Worm (Caenorhabditis elegans): ENCODE measurements around the gene srd-42.

Gene srd-42

DNA sequence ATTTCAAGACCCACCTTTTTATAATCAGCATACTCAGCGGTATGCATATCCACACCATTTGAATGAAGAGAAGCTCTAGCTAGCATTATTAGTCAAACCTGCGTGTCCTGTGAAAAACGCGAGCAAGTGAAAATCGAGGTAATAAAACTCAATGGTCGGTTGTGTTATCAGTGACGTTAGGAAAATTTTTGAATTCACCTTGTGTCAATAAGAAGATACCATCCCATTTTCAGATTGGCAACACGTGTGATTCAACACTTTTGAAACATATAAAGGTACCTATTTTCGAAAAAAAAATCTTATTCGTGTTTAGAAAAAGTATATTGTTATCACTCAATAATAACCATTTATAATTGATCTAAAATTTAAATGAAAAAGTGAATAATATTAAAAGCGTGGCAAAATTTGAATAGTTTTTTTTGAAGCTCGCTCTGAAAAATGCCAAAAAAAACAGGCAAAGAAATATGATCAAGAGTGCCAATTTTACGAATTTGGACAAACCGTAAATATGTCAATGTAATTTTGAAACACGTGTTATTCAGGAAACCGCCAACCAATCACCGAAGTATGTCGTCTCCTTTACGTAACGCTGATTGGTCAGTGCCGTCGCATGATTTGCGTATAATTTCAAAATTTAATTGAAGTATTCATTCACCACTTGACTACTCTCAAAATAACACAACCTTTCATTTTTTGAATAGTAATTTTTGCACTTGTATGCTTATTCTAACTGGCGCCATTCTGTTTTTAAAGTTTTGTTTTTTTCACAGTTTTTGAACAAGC lies 8.6 kb upstream of the srd-42 start, which contains the start of gene F46G10.1:
TSS of gene F46G10.1 (minus strand) at position 115 of the 783 bp plus-strand sequence.
- TF ChIP-seq R02D3.7 (tag; optimal IDR thresholded peaks at IDR 0.05) (no peak), Y55F3AM.14 (GFP tag; optimal IDR thresholded peaks at IDR 0.05) (no peak), peb-1 (tag; optimal IDR thresholded peaks at IDR 0.05) (no peak), fos-1 (tag; optimal IDR thresholded peaks at IDR 0.05) (peak; percentile 86), ztf-4 (tag; optimal IDR thresholded peaks at IDR 0.05) (no peak), unc-55 (GFP tag; optimal IDR thresholded peaks at IDR 0.05) (no peak), skn-1 (tag; optimal IDR thresholded peaks at IDR 0.05) (no peak), crh-2 (tag; optimal IDR thresholded peaks at IDR 0.05) (peak; percentile 45), lin-13 (GFP tag; optimal IDR thresholded peaks at IDR 0.05) (no peak), sma-9 (GFP tag; optimal IDR thresholded peaks at IDR 0.05) (peak; percentile 49), sma-9 (tag; optimal IDR thresholded peaks at IDR 0.05) (no peak), dmd-4 (tag; optimal IDR thresholded peaks at IDR 0.05) (no peak), nhr-6 (tag; optimal IDR thresholded peaks at IDR 0.05) (no peak)

- TF ChIP-seq nhr-237 (tag; optimal IDR thresholded peaks at IDR 0.05) (no peak), nhr-77 (tag; optimal IDR thresholded peaks at IDR 0.05) (no peak), sem-4 (tag; optimal IDR thresholded peaks at IDR 0.05) (no peak), ZK546.5 (tag; optimal IDR thresholded peaks at IDR 0.05) (no peak), dmd-4 (tag; optimal IDR thresholded peaks at IDR 0.05) (no peak), ztf-11 (tag; optimal IDR thresholded peaks at IDR 0.05) (no peak), sma-9 (GFP tag; optimal IDR thresholded peaks at IDR 0.05) (peak; percentile 73), sma-9 (tag; optimal IDR thresholded peaks at IDR 0.05) (no peak), F13H6.1 (tag; optimal IDR thresholded peaks at IDR 0.05) (peak; percentile 21), unc-55 (GFP tag; optimal IDR thresholded peaks at IDR 0.05) (no peak), lin-39 (tag; optimal IDR thresholded peaks at IDR 0.05) (no peak), Y55F3AM.14 (GFP tag; optimal IDR thresholded peaks at IDR 0.05) (no peak), mdl-1 (tag; optimal IDR thresholded peaks at IDR 0.05) (no peak), nhr-10 (tag; optimal IDR thresholded peaks at IDR 0.05) (no peak), blmp-1 (tag; optimal IDR thresholded peaks at IDR 0.05; ENCODE audit: insufficient read depth) (no peak), ceh-16 (tag; optimal IDR thresholded peaks at IDR 0.05) (no peak), R02D3.7 (tag; optimal IDR thresholded peaks at IDR 0.05) (no peak), ztf-1 (GFP tag; conservative IDR thresholded peaks at IDR 0.05) (no peak), snpc-4 (tag; optimal IDR thresholded peaks at IDR 0.05) (no peak), nhr-129 (tag; optimal IDR thresholded peaks at IDR 0.05) (peak; percentile 14), skn-1 (tag; optimal IDR thresholded peaks at IDR 0.05) (no peak), egl-27 (tag; optimal IDR thresholded peaks at IDR 0.05) (no peak), peb-1 (tag; optimal IDR thresholded peaks at IDR 0.05) (no peak), nhr-6 (tag; optimal IDR thresholded peaks at IDR 0.05) (no peak), alr-1 (tag; optimal IDR thresholded peaks at IDR 0.05) (no peak), elt-3 (tag; optimal IDR thresholded peaks at IDR 0.05) (no peak), nhr-21 (tag; optimal IDR thresholded peaks at IDR 0.05) (no peak), lsy-2 (tag; optimal IDR thresholded peaks at IDR 0.05) (peak in 1 of 2 experiments; percentile 1), nhr-11 (tag; optimal IDR thresholded peaks at IDR 0.05) (no peak), lin-13 (GFP tag; optimal IDR thresholded peaks at IDR 0.05) (no peak), C34F6.9 (tag; optimal IDR thresholded peaks at IDR 0.05) (no peak), ceh-82 (tag; optimal IDR thresholded peaks at IDR 0.05) (no peak), crh-2 (tag; optimal IDR thresholded peaks at IDR 0.05) (peak; percentile 83), sma-3 (GFP tag; optimal IDR thresholded peaks at IDR 0.05) (peak; percentile 11), nhr-12 (tag; optimal IDR thresholded peaks at IDR 0.05) (no peak), lin-11 (tag; optimal IDR thresholded peaks at IDR 0.05) (no peak), nhr-23 (tag; optimal IDR thresholded peaks at IDR 0.05) (no peak), gmeb-1 (tag; optimal IDR thresholded peaks at IDR 0.05) (peak; percentile 53), ztf-4 (tag; optimal IDR thresholded peaks at IDR 0.05) (no peak), fos-1 (tag; optimal IDR thresholded peaks at IDR 0.05) (peak; percentile 96), mbf-1 (tag; optimal IDR thresholded peaks at IDR 0.05) (no peak), zag-1 (tag; optimal IDR thresholded peaks at IDR 0.05) (no peak), aly-2 (tag; optimal IDR thresholded peaks at IDR 0.05) (no peak)
Measured at ce11 chrX:13310763-13311162, 7.5 kb upstream of the srd-42 start.

All from whole organism, L2 larva.